Worm (Caenorhabditis elegans): ENCODE results near the gene ZC504.1.
A peak's percentile ranks its signal among the peaks of the same experiment; 100 is the strongest.

The ZC504.1 gene

DNA sequence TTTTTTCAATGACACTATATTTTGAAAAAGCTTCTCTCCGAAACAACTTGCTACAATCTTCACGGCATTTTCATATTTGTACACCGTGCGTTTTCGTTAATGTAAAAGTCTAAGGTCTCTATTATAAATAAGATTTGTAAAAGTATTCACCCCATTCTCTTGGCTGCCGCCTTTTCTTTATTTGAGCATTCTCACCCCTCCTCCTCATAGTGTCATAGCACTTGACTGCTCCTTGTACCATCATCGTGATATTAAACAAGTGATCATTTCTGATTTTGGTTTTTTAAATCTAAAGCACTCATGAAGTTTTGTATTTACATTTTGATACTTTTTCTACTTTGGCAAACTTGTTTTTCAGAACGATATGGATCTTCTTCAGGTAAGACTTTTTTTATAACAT lies at the start of gene ZC504.1:
TSS of gene ZC504.1 (plus strand) at position 301 of the 400 bp plus-strand sequence.
- TF ChIP-seq nhr-76 (tag; optimal IDR thresholded peaks at IDR 0.05): no peak

DNA sequence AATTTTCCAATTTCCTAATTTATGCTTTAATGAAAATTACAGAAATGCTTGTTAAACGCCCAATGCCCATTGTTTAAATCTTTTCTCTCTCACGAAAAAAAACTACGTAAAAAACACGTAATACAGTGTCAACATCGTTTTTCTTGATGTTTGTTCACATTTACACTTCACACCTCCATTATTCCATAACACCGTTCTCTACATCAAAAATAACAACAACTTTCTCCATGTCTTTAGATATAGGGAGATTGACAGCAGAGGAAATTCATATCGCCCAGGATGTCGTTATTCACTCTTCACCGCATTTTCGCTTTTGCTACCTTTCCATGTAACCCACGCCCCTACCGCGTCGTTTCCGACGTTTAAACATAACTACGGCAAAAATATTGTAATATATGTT lies 48.9 kb upstream of the ZC504.1 start, which contains the start of gene efhc-1:
TSS of gene efhc-1 (plus strand) at position 301 of the 400 bp plus-strand sequence.
- no peak for TF ChIP-seq nhr-28 (tag; optimal IDR thresholded peaks at IDR 0.05)
- no peak for TF ChIP-seq ceh-83 (GFP tag; optimal IDR thresholded peaks at IDR 0.05)
- no peak for TF ChIP-seq M03D4.4 (tag; optimal IDR thresholded peaks at IDR 0.05)
- TF ChIP-seq nhr-2 (tag; optimal IDR thresholded peaks at IDR 0.05): no peak
- no peak for TF ChIP-seq snpc-4 (tag; optimal IDR thresholded peaks at IDR 0.05)
- TF ChIP-seq lsy-2 (tag; optimal IDR thresholded peaks at IDR 0.05): no peak
- no peak for TF ChIP-seq mep-1 (tag; optimal IDR thresholded peaks at IDR 0.05)
- no peak for TF ChIP-seq unc-120 (tag; optimal IDR thresholded peaks at IDR 0.05; ENCODE audit: poor library complexity, severe bottlenecking)
- TF ChIP-seq tbx-8 (GFP tag; optimal IDR thresholded peaks at IDR 0.05): no peak
- no peak for TF ChIP-seq elt-3 (tag; optimal IDR thresholded peaks at IDR 0.05)
- no peak for TF ChIP-seq nhr-12 (tag; optimal IDR thresholded peaks at IDR 0.05)
- no peak for TF ChIP-seq ham-2 (GFP tag; optimal IDR thresholded peaks at IDR 0.05)
- TF ChIP-seq lin-13 (tag; optimal IDR thresholded peaks at IDR 0.05): no peak
- TF ChIP-seq pha-4 (tag; optimal IDR thresholded peaks at IDR 0.05): no peak

DNA sequence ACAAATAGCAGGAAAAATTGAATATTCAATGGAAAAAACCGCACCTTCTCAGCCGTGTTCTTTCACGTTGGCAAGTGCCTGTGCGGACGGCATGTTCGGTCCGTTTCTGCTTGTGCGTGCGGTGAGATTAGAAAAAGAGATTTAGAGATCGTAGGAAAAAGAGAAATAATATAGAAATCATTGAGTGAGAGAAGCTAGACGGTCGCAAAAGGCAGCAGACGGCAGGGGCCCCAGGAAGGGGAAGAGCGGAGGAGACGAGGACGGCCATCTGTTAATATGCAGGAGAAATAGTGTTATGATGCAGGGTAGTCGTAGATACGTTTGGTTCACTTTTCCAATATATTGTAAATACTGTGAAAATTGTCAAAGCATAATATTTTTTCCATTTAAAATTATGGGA lies 34.4 kb upstream of the ZC504.1 start, which contains the start of gene Y49A10A.2:
TSS of gene Y49A10A.2 (minus strand) at position 109 of the 400 bp plus-strand sequence.
- TF ChIP-seq ces-1 (GFP tag; optimal IDR thresholded peaks at IDR 0.05) (peak; percentile 50), M03D4.4 (tag; optimal IDR thresholded peaks at IDR 0.05) (peak; percentile 36), ceh-39 (tag; optimal IDR thresholded peaks at IDR 0.05) (no peak), hlh-1 (tag; optimal IDR thresholded peaks at IDR 0.05) (peak; percentile 50), elt-3 (tag; optimal IDR thresholded peaks at IDR 0.05) (no peak), bed-3 (GFP tag; optimal IDR thresholded peaks at IDR 0.05) (no peak), pha-4 (tag; optimal IDR thresholded peaks at IDR 0.05) (peak; percentile 39), nhr-237 (tag; optimal IDR thresholded peaks at IDR 0.05) (no peak), unc-39 (tag; optimal IDR thresholded peaks at IDR 0.05) (no peak), ham-2 (GFP tag; optimal IDR thresholded peaks at IDR 0.05) (peak; percentile 27), mep-1 (tag; optimal IDR thresholded peaks at IDR 0.05) (peak; percentile 51), unc-120 (tag; optimal IDR thresholded peaks at IDR 0.05; ENCODE audit: poor library complexity, severe bottlenecking) (peak; percentile 81), ceh-83 (GFP tag; optimal IDR thresholded peaks at IDR 0.05) (no peak), sptf-1 (tag; optimal IDR thresholded peaks at IDR 0.05) (no peak), drap-1 (GFP tag; optimal IDR thresholded peaks at IDR 0.05) (no peak), cnd-1 (tag; optimal IDR thresholded peaks at IDR 0.05) (peak; percentile 88), nhr-2 (tag; optimal IDR thresholded peaks at IDR 0.05) (no peak), lin-32 (GFP tag; optimal IDR thresholded peaks at IDR 0.05) (peak; percentile 82)

DNA sequence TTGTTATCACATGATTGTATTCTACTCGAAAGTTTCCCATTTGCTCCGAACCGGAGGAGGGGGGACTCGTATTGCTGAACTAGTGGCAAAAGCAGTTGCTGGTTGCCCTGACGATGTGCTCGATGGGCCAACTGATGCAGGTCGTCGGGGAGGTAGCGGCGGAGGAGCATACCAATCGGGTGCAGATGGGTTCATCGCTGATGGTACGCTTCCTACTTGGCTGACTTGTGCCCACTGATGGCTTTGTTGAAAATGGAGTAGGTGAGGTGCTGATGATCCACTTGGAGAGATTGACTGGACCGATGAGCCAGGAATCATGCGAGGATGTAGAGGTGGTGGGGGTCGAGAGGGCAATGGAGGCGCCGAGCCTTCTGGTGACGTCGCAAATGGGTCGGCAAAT lies 33.4 kb upstream of the ZC504.1 start:
- TF ChIP-seq unc-62 (GFP tag; optimal IDR thresholded peaks at IDR 0.05) (no peak), lin-32 (GFP tag; optimal IDR thresholded peaks at IDR 0.05) (no peak), lsy-2 (tag; optimal IDR thresholded peaks at IDR 0.05) (no peak), tbx-8 (GFP tag; optimal IDR thresholded peaks at IDR 0.05) (no peak), M03D4.4 (tag; optimal IDR thresholded peaks at IDR 0.05) (no peak), snpc-4 (tag; optimal IDR thresholded peaks at IDR 0.05) (no peak), nhr-12 (tag; optimal IDR thresholded peaks at IDR 0.05) (no peak), nhr-76 (tag; optimal IDR thresholded peaks at IDR 0.05) (no peak)

DNA sequence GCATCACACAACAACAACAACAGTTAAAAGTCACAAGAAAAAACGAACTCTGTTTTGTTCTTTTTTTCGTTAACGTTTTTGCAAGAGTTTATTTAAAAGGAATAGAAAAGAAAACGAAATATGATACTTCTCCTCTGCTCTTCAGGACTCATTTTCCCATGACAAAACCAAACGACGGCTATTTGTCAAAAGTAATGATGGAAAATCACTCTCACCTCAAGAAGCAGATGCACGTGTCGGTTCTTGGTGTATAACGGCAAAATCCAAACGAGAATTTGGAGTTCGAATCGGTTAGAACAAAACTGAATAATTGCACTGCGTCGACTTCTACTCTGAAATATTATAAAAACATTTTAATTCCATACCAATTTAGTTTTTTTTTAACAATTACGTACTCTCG lies 30.0 kb upstream of the ZC504.1 start:
- TF ChIP-seq unc-62 (GFP tag; optimal IDR thresholded peaks at IDR 0.05) (no peak), hlh-1 (tag; optimal IDR thresholded peaks at IDR 0.05) (no peak), tbx-8 (GFP tag; optimal IDR thresholded peaks at IDR 0.05) (no peak)

DNA sequence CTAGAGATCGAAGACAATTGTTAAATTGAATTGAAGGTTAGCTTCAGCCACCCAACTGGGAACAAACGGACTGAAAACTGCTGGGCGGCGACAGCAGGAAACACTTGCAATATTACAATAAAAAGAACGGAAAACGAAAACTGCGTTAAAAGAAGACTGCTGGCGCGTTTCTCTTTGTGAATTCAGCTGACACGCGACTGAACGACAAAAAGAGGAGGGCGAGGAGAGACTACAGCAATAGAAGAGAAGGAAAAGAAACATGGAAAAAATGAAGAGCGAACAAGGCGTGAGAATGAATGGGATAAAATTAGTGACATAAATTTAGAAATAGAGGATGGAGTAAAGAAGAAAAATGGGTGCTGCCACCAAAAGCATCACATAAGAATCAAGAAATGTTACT lies 29.3 kb upstream of the ZC504.1 start:
- TF ChIP-seq ham-2 (GFP tag; optimal IDR thresholded peaks at IDR 0.05): no peak
- no peak for TF ChIP-seq elt-1 (tag; optimal IDR thresholded peaks at IDR 0.05; ENCODE audit: borderline replicate concordance, insufficient read depth)
- TF ChIP-seq pha-4 (tag; optimal IDR thresholded peaks at IDR 0.05): peak; percentile 39
- no peak for TF ChIP-seq lin-32 (GFP tag; optimal IDR thresholded peaks at IDR 0.05)
- TF ChIP-seq ceh-39 (tag; optimal IDR thresholded peaks at IDR 0.05): no peak
- peak; percentile 79 for TF ChIP-seq ces-1 (GFP tag; optimal IDR thresholded peaks at IDR 0.05)
- peak; percentile 45 for TF ChIP-seq drap-1 (GFP tag; optimal IDR thresholded peaks at IDR 0.05)
- TF ChIP-seq elt-3 (tag; optimal IDR thresholded peaks at IDR 0.05): no peak
- TF ChIP-seq flh-1 (GFP tag; optimal IDR thresholded peaks at IDR 0.05): no peak
- no peak for TF ChIP-seq mab-5 (tag; optimal IDR thresholded peaks at IDR 0.05)
- TF ChIP-seq mls-2 (tag; optimal IDR thresholded peaks at IDR 0.05): no peak
- peak; percentile 82 for TF ChIP-seq unc-120 (tag; optimal IDR thresholded peaks at IDR 0.05; ENCODE audit: poor library complexity, severe bottlenecking)
- TF ChIP-seq nhr-237 (tag; optimal IDR thresholded peaks at IDR 0.05): peak; percentile 91
- no peak for TF ChIP-seq ceh-43 (GFP tag; optimal IDR thresholded peaks at IDR 0.05)
- TF ChIP-seq cnd-1 (tag; optimal IDR thresholded peaks at IDR 0.05): no peak
- peak; percentile 27 for TF ChIP-seq ztf-11 (tag; optimal IDR thresholded peaks at IDR 0.05)
- TF ChIP-seq bed-3 (GFP tag; optimal IDR thresholded peaks at IDR 0.05): no peak
- no peak for TF ChIP-seq blmp-1 (tag; optimal IDR thresholded peaks at IDR 0.05)
- no peak for TF ChIP-seq tbx-8 (GFP tag; optimal IDR thresholded peaks at IDR 0.05)
- TF ChIP-seq unc-62 (GFP tag; optimal IDR thresholded peaks at IDR 0.05): peak; percentile 78
- peak; percentile 54 for TF ChIP-seq lsy-2 (tag; optimal IDR thresholded peaks at IDR 0.05)
- TF ChIP-seq nhr-12 (tag; optimal IDR thresholded peaks at IDR 0.05): no peak
- no peak for TF ChIP-seq nhr-76 (tag; optimal IDR thresholded peaks at IDR 0.05)
- TF ChIP-seq lin-13 (tag; optimal IDR thresholded peaks at IDR 0.05): no peak
- peak; percentile 27 for TF ChIP-seq M03D4.4 (tag; optimal IDR thresholded peaks at IDR 0.05)
- TF ChIP-seq sem-2 (GFP tag; optimal IDR thresholded peaks at IDR 0.05): no peak
- TF ChIP-seq hlh-1 (tag; optimal IDR thresholded peaks at IDR 0.05): peak; percentile 39
- TF ChIP-seq nhr-28 (tag; optimal IDR thresholded peaks at IDR 0.05): no peak
- TF ChIP-seq sptf-1 (tag; optimal IDR thresholded peaks at IDR 0.05): peak; percentile 77
- TF ChIP-seq mep-1 (tag; optimal IDR thresholded peaks at IDR 0.05): peak; percentile 76
- TF ChIP-seq ceh-83 (GFP tag; optimal IDR thresholded peaks at IDR 0.05): no peak

Data from whole organism, mixed stage, embryonic.